Worm (Caenorhabditis elegans) whole organism, L2 larva: ENCODE data around the gene srt-53.

Experiments used
- F13H6.1 ChIP-seq: sonication (generic microtip); optimal IDR thresholded peaks from 2 replicates; lab custom pipeline; 2016; ENCODE audit warnings: missing genetic modification characterization, missing compliant biosample characterization
- R02D3.7 ChIP-seq: fragments of 150-350 bp; optimal IDR thresholded peaks from 2 replicates; lab custom pipeline; 2014; ENCODE audit warnings: missing biosample characterization, missing genetic modification characterization
- Y55F3AM.14 ChIP-seq: fragments of 200-800 bp; sonication (Bioruptor generic); optimal IDR thresholded peaks from 2 replicates; lab custom pipeline; 2018; ENCODE audit warnings: mild to moderate bottlenecking, missing genetic modification characterization, missing compliant biosample characterization
- ZK546.5 ChIP-seq: sonication (generic microtip); optimal IDR thresholded peaks from 2 replicates; lab custom pipeline; 2017; ENCODE audit warnings: missing biosample characterization, missing genetic modification characterization
- alr-1 ChIP-seq: fragments of 150-350 bp; optimal IDR thresholded peaks from 2 replicates; lab custom pipeline; 2014; ENCODE audit warnings: missing biosample characterization, missing genetic modification characterization
- blmp-1 ChIP-seq: sonication (generic microtip); optimal IDR thresholded peaks from 2 replicates; lab custom pipeline; 2017; ENCODE audit warnings: missing genetic modification characterization, mild to moderate bottlenecking, missing compliant biosample characterization, antibody characterized with exemption, moderate library complexity; ENCODE audit not compliant: insufficient read depth
- ceh-16 ChIP-seq: fragments of 150-350 bp; optimal IDR thresholded peaks from 2 replicates; lab custom pipeline; 2014; ENCODE audit warnings: missing biosample characterization, missing genetic modification characterization
- ceh-82 ChIP-seq: fragments of 150-350 bp; optimal IDR thresholded peaks from 2 replicates; lab custom pipeline; 2014; ENCODE audit warnings: missing biosample characterization, missing genetic modification characterization
- crh-2 ChIP-seq: sonication (generic microtip); optimal IDR thresholded peaks from 2 replicates; lab custom pipeline; 2017; ENCODE audit warnings: missing biosample characterization, missing genetic modification characterization
- dmd-4 ChIP-seq: sonication (generic microtip); optimal IDR thresholded peaks from 2 replicates; lab custom pipeline; 2017; ENCODE audit warnings: missing biosample characterization, missing genetic modification characterization
- egl-27 ChIP-seq: sonication (generic microtip); optimal IDR thresholded peaks from 3 replicates; lab custom pipeline; 2017; ENCODE audit warnings: missing biosample characterization, missing genetic modification reagents, missing genetic modification characterization
- elt-1 ChIP-seq: fragments of 150-350 bp; optimal IDR thresholded peaks from 2 replicates; lab custom pipeline; 2014; ENCODE audit warnings: missing biosample characterization, missing genetic modification characterization
- fos-1 ChIP-seq: fragments of 150-350 bp; optimal IDR thresholded peaks from 2 replicates; lab custom pipeline; 2014; ENCODE audit warnings: missing biosample characterization, missing genetic modification characterization
- gmeb-1 ChIP-seq: fragments of 150-350 bp; optimal IDR thresholded peaks from 2 replicates; lab custom pipeline; 2014; ENCODE audit warnings: missing biosample characterization, missing genetic modification characterization
- lin-11 ChIP-seq: fragments of 150-350 bp; sonication (generic microtip); optimal IDR thresholded peaks from 2 replicates; lab custom pipeline; 2014; ENCODE audit warnings: missing biosample characterization, missing genetic modification characterization, inconsistent platforms, mixed read lengths
- lin-13 ChIP-seq: fragments of 150-350 bp; optimal IDR thresholded peaks from 2 replicates; lab custom pipeline; 2014; ENCODE audit warnings: missing biosample characterization, missing genetic modification reagents, missing genetic modification characterization
- lsy-2 ChIP-seq, 2 experiments: fragments of 150-350 bp in 1 of 2; sonication (generic microtip) in 1 of 2; optimal IDR thresholded peaks; 2 replicates each; lab custom pipeline; 2014 to 2017; ENCODE audit warnings: missing biosample characterization in 2 of 2, missing genetic modification characterization in 2 of 2
- mab-5 ChIP-seq: fragments of 150-350 bp; optimal IDR thresholded peaks from 2 replicates; lab custom pipeline; 2014; ENCODE audit warnings: missing biosample characterization, missing genetic modification characterization
- mdl-1 ChIP-seq, 2 experiments: fragments of 150-350 bp in 1 of 2; sonication (generic microtip) in 1 of 2; optimal IDR thresholded peaks; 2 replicates each; lab custom pipeline; 2017; ENCODE audit warnings: missing biosample characterization in 2 of 2, missing genetic modification characterization in 2 of 2
- nhr-10 ChIP-seq: sonication (generic microtip); optimal IDR thresholded peaks from 2 replicates; lab custom pipeline; 2017; ENCODE audit warnings: missing biosample characterization, missing genetic modification characterization
- nhr-12 ChIP-seq: fragments of 150-350 bp; optimal IDR thresholded peaks from 2 replicates; lab custom pipeline; 2014; ENCODE audit warnings: missing biosample characterization, missing genetic modification characterization
- nhr-21 ChIP-seq: fragments of 150-350 bp; optimal IDR thresholded peaks from 2 replicates; lab custom pipeline; 2014; ENCODE audit warnings: missing biosample characterization, missing genetic modification characterization
- nhr-23 ChIP-seq: fragments of 150-350 bp; optimal IDR thresholded peaks from 2 replicates; lab custom pipeline; 2014; ENCODE audit warnings: missing biosample characterization, missing genetic modification reagents, missing genetic modification characterization
- nhr-237 ChIP-seq: fragments of 150-350 bp; optimal IDR thresholded peaks from 2 replicates; lab custom pipeline; 2014; ENCODE audit warnings: missing biosample characterization, missing genetic modification characterization
- nhr-25 ChIP-seq: fragments of 150-350 bp; sonication (generic microtip); optimal IDR thresholded peaks from 3 replicates; lab custom pipeline; 2014; ENCODE audit warnings: missing biosample characterization, missing genetic modification characterization
- nhr-6 ChIP-seq: fragments of 150-350 bp; optimal IDR thresholded peaks from 2 replicates; lab custom pipeline; 2014; ENCODE audit warnings: missing biosample characterization, missing genetic modification characterization
- nhr-77 ChIP-seq: fragments of 150-350 bp; optimal IDR thresholded peaks from 2 replicates; lab custom pipeline; 2014; ENCODE audit warnings: missing biosample characterization, missing genetic modification characterization
- peb-1 ChIP-seq: fragments of 150-350 bp; optimal IDR thresholded peaks from 2 replicates; lab custom pipeline; 2014; ENCODE audit warnings: missing biosample characterization, missing genetic modification characterization
- sma-3 ChIP-seq: sonication (generic microtip); optimal IDR thresholded peaks from 2 replicates; lab custom pipeline; 2016; ENCODE audit warnings: missing genetic modification reagents, missing genetic modification characterization, missing compliant biosample characterization
- sma-9 ChIP-seq, 2 experiments: fragments of 150-350 bp in 1 of 2; sonication (generic microtip) in 1 of 2; optimal IDR thresholded peaks; 2 replicates each; lab custom pipeline; 2014 to 2016; ENCODE audit warnings: missing genetic modification characterization in 2 of 2, mild to moderate bottlenecking in 1 of 2, missing biosample characterization in 1 of 2, missing compliant biosample characterization in 1 of 2, missing genetic modification reagents in 1 of 2, moderate library complexity in 1 of 2
- snpc-4 ChIP-seq: fragments of 150-350 bp; optimal IDR thresholded peaks from 2 replicates; lab custom pipeline; 2014; ENCODE audit warnings: missing biosample characterization, missing genetic modification characterization
- unc-39 ChIP-seq: fragments of 150-350 bp; optimal IDR thresholded peaks from 2 replicates; lab custom pipeline; 2014; ENCODE audit warnings: missing biosample characterization, missing genetic modification characterization
- unc-62 ChIP-seq: fragments of 150-350 bp; optimal IDR thresholded peaks from 2 replicates; lab custom pipeline; 2014; ENCODE audit warnings: missing biosample characterization, missing genetic modification reagents, missing genetic modification characterization
- zag-1 ChIP-seq: fragments of 150-350 bp; optimal IDR thresholded peaks from 2 replicates; lab custom pipeline; 2014; ENCODE audit warnings: missing biosample characterization, missing genetic modification characterization
- ztf-1 ChIP-seq: fragments of 200-800 bp; sonication (Bioruptor generic); conservative IDR thresholded peaks from 2 replicates; pipeline ENCODE4 v1.3.6; 2022; ENCODE audit warnings: missing genetic modification characterization, missing compliant biosample characterization
- ztf-11 ChIP-seq: sonication (generic microtip); optimal IDR thresholded peaks from 2 replicates; lab custom pipeline; 2017; ENCODE audit warnings: missing biosample characterization, missing genetic modification characterization
- ztf-4 ChIP-seq: fragments of 150-350 bp; optimal IDR thresholded peaks from 2 replicates; lab custom pipeline; 2014; ENCODE audit warnings: missing biosample characterization, missing genetic modification characterization

Gene srt-53

ce11 chrV:7969107-7969506 is 28.9 kb upstream of the srt-53 start, which contains the start of gene che-7:
Gene che-7 (minus strand): TSS chrV:7969207.
- TF ChIP-seq mdl-1 (tag; optimal IDR thresholded peaks at IDR 0.05; lab: Kevin White, UChicago) (no peak), R02D3.7 (tag; lab: Kevin White, UChicago) (no peak), unc-39 (tag; lab: Kevin White, UChicago) (no peak), nhr-12 (tag; lab: Kevin White, UChicago) (no peak), ztf-4 (tag; lab: Kevin White, UChicago) (no peak), nhr-21 (tag; lab: Kevin White, UChicago) (no peak), nhr-6 (tag; lab: Kevin White, UChicago) (no peak), dmd-4 (no peak), ZK546.5 (tag; lab: Kevin White, UChicago) (no peak), blmp-1 (no peak), nhr-25 (tag; lab: Kevin White, UChicago) (no peak), ceh-82 (tag; lab: Kevin White, UChicago) (no peak), nhr-237 (tag; lab: Kevin White, UChicago) (no peak)
- TF ChIP-seq, all 48 proteins: peak for 0

- TF ChIP-seq egl-27 (tag; lab: Kevin White, UChicago) (no peak), sma-3 (GFP tag; lab: Kevin White, UChicago) (no peak), nhr-237 (tag; lab: Kevin White, UChicago) (no peak), ztf-11 (no peak), zag-1 (no peak)
These were observed 24.2 kb upstream of the srt-53 start for ce11 chrV:7964429-7964828.

- TF ChIP-seq peb-1 (tag; lab: Kevin White, UChicago), result no peak
- no peak for TF ChIP-seq elt-1 (tag; lab: Kevin White, UChicago)
- no peak for TF ChIP-seq nhr-23
- no peak for TF ChIP-seq mab-5 (tag; lab: Kevin White, UChicago)
- no peak for TF ChIP-seq blmp-1
- TF ChIP-seq ceh-16, result no peak
- TF ChIP-seq nhr-77, result no peak
- no peak for TF ChIP-seq nhr-237 (tag; lab: Kevin White, UChicago)
- no peak for TF ChIP-seq nhr-10 (tag; lab: Kevin White, UChicago)
- no peak for TF ChIP-seq snpc-4 (tag; lab: Kevin White, UChicago)
- TF ChIP-seq nhr-25 (tag; lab: Kevin White, UChicago), result no peak
- TF ChIP-seq Y55F3AM.14, result no peak
- no peak for TF ChIP-seq alr-1 (tag; lab: Kevin White, UChicago)
- no peak for TF ChIP-seq crh-2 (tag; lab: Kevin White, UChicago)
- TF ChIP-seq sma-3 (GFP tag; lab: Kevin White, UChicago), result no peak
- no peak for TF ChIP-seq ceh-82 (tag; lab: Kevin White, UChicago)
- TF ChIP-seq F13H6.1 (tag; lab: Kevin White, UChicago), result no peak
- no peak for TF ChIP-seq lin-11 (tag; lab: Kevin White, UChicago)
- no peak for TF ChIP-seq egl-27 (tag; lab: Kevin White, UChicago)
- no peak for TF ChIP-seq sma-9 (GFP tag; optimal IDR thresholded peaks at IDR 0.05; lab: Kevin White, UChicago)
- TF ChIP-seq sma-9 (tag; optimal IDR thresholded peaks at IDR 0.05; lab: Kevin White, UChicago), result no peak
These were observed 18.6 kb upstream of the srt-53 start, which contains the start of the genes clec-217 and F26D11.2 for ce11 chrV:7958740-7959320. Gene clec-217 (minus strand): TSS chrV:7958840. Gene F26D11.2 (plus strand): TSS chrV:7959270.

ce11 chrV:7956218-7956617 is 16.0 kb upstream of the srt-53 start, which contains the start of gene pals-34:
Gene pals-34 (minus strand): TSS chrV:7956497.
- TF ChIP-seq lsy-2 (tag; optimal IDR thresholded peaks at IDR 0.05; lab: Kevin White, UChicago), result no peak
- TF ChIP-seq nhr-237 (tag; lab: Kevin White, UChicago), result no peak
- no peak for TF ChIP-seq gmeb-1 (tag; lab: Kevin White, UChicago)
- no peak for TF ChIP-seq fos-1 (tag; lab: Kevin White, UChicago)
- no peak for TF ChIP-seq ztf-1 (GFP tag; lab: Robert Waterston, UW)
- no peak for TF ChIP-seq nhr-10 (tag; lab: Kevin White, UChicago)
- no peak for TF ChIP-seq ZK546.5 (tag; lab: Kevin White, UChicago)
- no peak for TF ChIP-seq unc-62 (GFP tag; lab: Kevin White, UChicago)
- TF ChIP-seq nhr-12 (tag; lab: Kevin White, UChicago), result no peak
- TF ChIP-seq lin-13 (GFP tag; lab: Kevin White, UChicago), result no peak
